Fruit fly (Drosophila melanogaster): ENCODE measurements around the gene CG9297.

dm6 chr3R:13765001-13765400, 6.3 kb upstream of the CG9297 start:
- TF ChIP-seq CG8478 (optimal IDR thresholded peaks at IDR 0.05) (no peak), pan (optimal IDR thresholded peaks at IDR 0.05) (no peak), psq (optimal IDR thresholded peaks at IDR 0.05) (no peak), usp (GFP tag; optimal IDR thresholded peaks at IDR 0.05) (no peak)

Measured in whole organism.